Worm (Caenorhabditis elegans) whole organism, L1 larva: ENCODE data around the gene aqp-6.

Experiments used
- aha-1 ChIP-seq: fragments of 150-350 bp; optimal IDR thresholded peaks from 2 replicates; lab custom pipeline; 2014; ENCODE audit warnings: missing biosample characterization, missing genetic modification characterization
- ceh-82 ChIP-seq, 3 experiments: fragments of 150-350 bp in 1 of 3; sonication (generic microtip) in 2 of 3; optimal IDR thresholded peaks; 2 replicates each; lab custom pipeline; 2014 to 2017; ENCODE audit warnings: missing biosample characterization in 3 of 3, missing genetic modification characterization in 3 of 3
- egl-27 ChIP-seq, 2 experiments: fragments of 150-350 bp in 1 of 2; sonication (generic microtip); optimal IDR thresholded peaks; 3 replicates each; lab custom pipeline; 2017 to 2018; ENCODE audit warnings: missing biosample characterization in 2 of 2, missing genetic modification characterization in 2 of 2, missing genetic modification reagents in 2 of 2
- elt-3 ChIP-seq, 6 experiments: fragments of 150-350 bp in 1 of 6; sonication (generic microtip); optimal IDR thresholded peaks; 2 replicates each; lab custom pipeline; 2017 to 2018; ENCODE audit warnings: missing biosample characterization in 6 of 6, missing genetic modification characterization in 6 of 6, inconsistent platforms in 1 of 6
- lir-3 ChIP-seq: sonication (generic microtip); optimal IDR thresholded peaks from 2 replicates; lab custom pipeline; 2016; ENCODE audit warnings: mild to moderate bottlenecking, missing genetic modification characterization, moderate library complexity, missing compliant biosample characterization; ENCODE audit not compliant: poor library complexity
- mep-1 ChIP-seq: fragments of 150-350 bp; optimal IDR thresholded peaks from 2 replicates; lab custom pipeline; 2014; ENCODE audit warnings: missing biosample characterization, missing genetic modification characterization
- nhr-11 ChIP-seq: fragments of 150-350 bp; optimal IDR thresholded peaks from 2 replicates; lab custom pipeline; 2014; ENCODE audit warnings: missing biosample characterization, missing genetic modification characterization
- skn-1 ChIP-seq: fragments of 150-350 bp; optimal IDR thresholded peaks from 2 replicates; lab custom pipeline; 2014; ENCODE audit warnings: missing biosample characterization, missing genetic modification characterization
- unc-98 ChIP-seq: fragments of 200-800 bp; sonication (Bioruptor generic); IDR thresholded peaks from 2 replicates; pipeline ENCODE4 v1.3.6; 2022; ENCODE audit warnings: missing genetic modification characterization, missing compliant biosample characterization
- zag-1 ChIP-seq: fragments of 150-350 bp; optimal IDR thresholded peaks from 2 replicates; lab custom pipeline; 2014; ENCODE audit warnings: missing biosample characterization, missing genetic modification characterization
- ztf-11 ChIP-seq, 2 experiments: sonication (generic microtip); optimal IDR thresholded peaks; 2 replicates each; lab custom pipeline; 2016 to 2017; ENCODE audit warnings: missing genetic modification characterization in 2 of 2, missing biosample characterization in 1 of 2, missing compliant biosample characterization in 1 of 2

DNA sequence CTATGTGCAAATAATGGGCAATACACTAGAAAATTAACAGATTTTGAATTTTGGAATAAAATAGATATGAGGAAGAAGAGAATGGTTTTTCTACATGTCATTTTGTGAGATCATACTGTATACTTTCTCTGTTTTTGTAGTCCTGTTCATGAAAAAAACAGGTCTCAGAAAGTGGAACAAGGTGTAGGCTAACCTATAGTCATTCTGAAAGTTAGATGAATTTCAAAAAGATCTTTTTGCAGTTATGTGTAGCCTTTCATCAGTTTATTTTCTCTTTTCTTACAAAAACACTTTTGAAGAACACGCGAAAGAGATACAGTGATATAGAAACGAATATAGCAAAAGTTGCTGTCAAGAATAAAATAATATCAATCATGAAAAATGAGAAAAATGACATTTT is 5.9 kb downstream of the aqp-6 start, which contains the start of gene ugt-35:
- TF ChIP-seq skn-1 (tag; lab: Kevin White, UChicago) = no peak
- TF ChIP-seq nhr-11 (tag; lab: Kevin White, UChicago) = no peak
- no peak for TF ChIP-seq lir-3
- TF ChIP-seq ztf-11 (tag; optimal IDR thresholded peaks at IDR 0.05; lab: Kevin White, UChicago) = no peak
- TF ChIP-seq elt-3 (tag; optimal IDR thresholded peaks at IDR 0.05; lab: Kevin White, UChicago) = no peak
- TF ChIP-seq zag-1 (tag; lab: Kevin White, UChicago) = no peak
- no peak for TF ChIP-seq aha-1 (tag; lab: Kevin White, UChicago)
- no peak for TF ChIP-seq unc-98 (GFP tag; lab: Robert Waterston, UW)
- TF ChIP-seq mep-1 (tag; lab: Kevin White, UChicago) = no peak
- TF ChIP-seq egl-27 (tag; optimal IDR thresholded peaks at IDR 0.05; lab: Kevin White, UChicago) = no peak
- TF ChIP-seq ceh-82 (tag; optimal IDR thresholded peaks at IDR 0.05; lab: Kevin White, UChicago) = no peak
